Worm (Caenorhabditis elegans): ENCODE measurements around the gene str-18.

DNA sequence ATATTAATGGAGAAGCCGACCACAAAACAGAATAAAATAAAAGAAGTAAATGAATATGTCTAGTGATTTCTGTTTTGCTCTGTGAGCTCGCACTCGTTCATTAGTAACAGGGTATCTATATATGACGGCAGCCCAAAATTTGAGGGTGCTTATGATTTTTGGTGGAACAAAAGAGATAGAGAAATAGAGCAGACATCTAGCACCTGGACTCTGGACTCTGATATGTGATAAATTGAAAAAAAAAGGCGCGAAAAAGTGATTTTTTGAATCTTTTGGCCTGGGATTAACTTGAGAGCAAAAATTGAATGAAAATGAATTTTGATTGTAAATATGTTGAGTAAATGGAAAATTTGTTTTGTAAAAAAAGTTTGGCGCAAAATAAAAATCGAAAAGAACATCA lies 34.9 kb upstream of the str-18 start, which contains the start of gene nhr-283:
- TF ChIP-seq pha-4 (GFP tag; IDR thresholded peaks at IDR 0.05) (no peak), pha-4 (tag; optimal IDR thresholded peaks at IDR 0.05) (no peak), lin-13 (GFP tag; optimal IDR thresholded peaks at IDR 0.05) (no peak), snpc-4 (tag; optimal IDR thresholded peaks at IDR 0.05) (no peak), Y48G9A.11 (GFP tag; IDR thresholded peaks at IDR 0.05) (no peak), daf-19 (GFP tag; conservative IDR thresholded peaks at IDR 0.05) (no peak), fos-1 (tag; optimal IDR thresholded peaks at IDR 0.05) (no peak), ceh-62 (tag; optimal IDR thresholded peaks at IDR 0.05) (no peak), lin-15B (tag; optimal IDR thresholded peaks at IDR 0.05) (no peak)
